Worm (Caenorhabditis elegans): Measurements from ENCODE around the gene M04D8.7.

DNA sequence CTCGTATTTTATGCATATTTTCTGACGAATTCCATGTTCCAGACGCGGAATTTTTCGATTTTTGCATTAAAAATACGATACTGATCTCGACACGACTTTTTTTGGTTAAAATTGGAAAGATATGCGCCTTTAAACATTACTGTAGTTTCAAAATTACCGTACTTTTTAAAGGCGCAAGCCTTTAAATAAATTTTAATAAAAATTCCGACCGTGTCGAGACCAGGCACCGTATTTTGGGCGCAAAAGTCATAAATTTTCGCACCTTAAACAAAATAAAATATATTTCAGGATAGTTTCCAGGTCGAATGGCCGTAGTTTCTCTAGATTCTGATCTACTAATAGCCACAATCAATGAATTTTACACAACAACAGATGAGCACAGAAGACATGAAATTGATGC is 32.0 kb downstream of the M04D8.7 start, which contains the start of gene T16G12.6:
- no peak for TF ChIP-seq mab-5 (tag; optimal IDR thresholded peaks at IDR 0.05)
- TF ChIP-seq zag-1 (tag; optimal IDR thresholded peaks at IDR 0.05) = no peak
- no peak for TF ChIP-seq lsy-2 (tag; optimal IDR thresholded peaks at IDR 0.05)
- TF ChIP-seq ceh-16 (tag; optimal IDR thresholded peaks at IDR 0.05) = no peak
- no peak for TF ChIP-seq ceh-82 (tag; optimal IDR thresholded peaks at IDR 0.05)
- TF ChIP-seq blmp-1 (tag; optimal IDR thresholded peaks at IDR 0.05; ENCODE audit: insufficient read depth) = no peak
- no peak for TF ChIP-seq peb-1 (tag; optimal IDR thresholded peaks at IDR 0.05)
- TF ChIP-seq lin-13 (GFP tag; optimal IDR thresholded peaks at IDR 0.05) = no peak
